Fruit fly (Drosophila melanogaster) whole organism, prepupa: ENCODE results near the gene Ets97D.

Experiments used
- CG11762 ChIP-seq: fragments of 200-800 bp; sonication (Bioruptor generic); optimal IDR thresholded peaks from 3 replicates; lab custom pipeline; 2016; ENCODE audit warnings: missing biosample characterization, missing genetic modification characterization; ENCODE audit not compliant: insufficient read depth
- CG11902 ChIP-seq: fragments of 200-800 bp; sonication (Bioruptor generic); optimal IDR thresholded peaks from 3 replicates; lab custom pipeline; 2016; ENCODE audit warnings: missing biosample characterization, missing genetic modification characterization
- CG31627 ChIP-seq: fragments of 200-800 bp; sonication (Bioruptor generic); optimal IDR thresholded peaks from 3 replicates; lab custom pipeline; 2016; ENCODE audit warnings: missing biosample characterization, missing genetic modification characterization
- CG32006 ChIP-seq: fragments of 200-800 bp; sonication (Bioruptor generic); optimal IDR thresholded peaks from 3 replicates; lab custom pipeline; 2017; ENCODE audit warnings: missing biosample characterization, mild to moderate bottlenecking, missing genetic modification characterization
- CG4318 ChIP-seq: fragments of 200-800 bp; sonication (Bioruptor generic); optimal IDR thresholded peaks from 3 replicates; lab custom pipeline; 2017; ENCODE audit warnings: missing biosample characterization, mild to moderate bottlenecking, missing genetic modification characterization
- CG6163 ChIP-seq: fragments of 200-800 bp; sonication (Bioruptor generic); IDR thresholded peaks from 3 replicates; pipeline ENCODE4 v1.3.6; 2022; ENCODE audit warnings: missing biosample characterization, missing genetic modification characterization
- CG6854 ChIP-seq: fragments of 200-800 bp; sonication (Bioruptor generic); optimal IDR thresholded peaks from 2 replicates; lab custom pipeline; 2017; ENCODE audit warnings: missing biosample characterization, mild to moderate bottlenecking, missing genetic modification characterization
- CG8119 ChIP-seq: fragments of 200-800 bp; sonication (Bioruptor generic); IDR thresholded peaks from 3 replicates; pipeline ENCODE4 v1.3.6; 2022; ENCODE audit warnings: missing biosample characterization, missing genetic modification characterization
- Ets96B ChIP-seq: fragments of 200-800 bp; optimal IDR thresholded peaks from 2 replicates; lab custom pipeline; 2019; ENCODE audit warnings: missing biosample characterization, mild to moderate bottlenecking, missing genetic modification characterization, moderate library complexity
- Met ChIP-seq: fragments of 200-800 bp; sonication (Bioruptor generic); optimal IDR thresholded peaks from 3 replicates; lab custom pipeline; 2016; ENCODE audit warnings: missing biosample characterization, missing genetic modification characterization
- OdsH ChIP-seq: fragments of 200-800 bp; sonication (Bioruptor generic); optimal IDR thresholded peaks from 3 replicates; lab custom pipeline; 2016; ENCODE audit warnings: missing biosample characterization, missing genetic modification characterization
- pdm3 ChIP-seq: fragments of 200-800 bp; sonication (Bioruptor generic); optimal IDR thresholded peaks from 3 replicates; lab custom pipeline; 2016; ENCODE audit warnings: missing biosample characterization, missing genetic modification characterization
- svp ChIP-seq: fragments of 200-800 bp; sonication (Bioruptor generic); peaks from one replicate; lab custom pipeline; 2016; ENCODE audit warnings: missing biosample characterization, missing genetic modification characterization

DNA sequence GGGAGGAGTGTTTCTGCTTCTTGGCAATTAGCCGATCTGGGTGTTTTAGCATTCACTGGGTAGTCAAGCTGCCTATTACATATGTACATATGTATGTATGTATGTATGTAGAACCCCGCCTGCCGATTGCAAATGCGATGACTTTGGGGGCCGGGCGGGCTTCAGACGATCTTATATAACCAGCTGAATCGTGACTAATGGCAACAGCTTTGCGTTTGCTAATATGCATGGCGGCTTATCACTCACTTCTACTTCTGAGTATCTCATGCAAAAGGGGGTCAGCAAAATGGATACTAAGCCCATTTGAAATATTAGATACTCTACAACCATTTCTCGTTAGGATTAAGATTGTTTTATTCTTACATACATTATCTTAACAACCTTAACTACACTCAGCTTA is 16.4 kb downstream of the Ets97D start:
- no peak for TF ChIP-seq Met (GFP tag; lab: Kevin White, UChicago)
- no peak for TF ChIP-seq pdm3 (GFP tag; lab: Kevin White, UChicago)
- no peak for TF ChIP-seq CG31627 (GFP tag; lab: Kevin White, UChicago)
- no peak for TF ChIP-seq CG4318 (GFP tag; lab: Kevin White, UChicago)
- TF ChIP-seq CG6854 = no peak
- no peak for TF ChIP-seq CG11902 (GFP tag; lab: Kevin White, UChicago)
- no peak for TF ChIP-seq svp (GFP tag; lab: Kevin White, UChicago)
- no peak for TF ChIP-seq OdsH (GFP tag; lab: Kevin White, UChicago)
- no peak for TF ChIP-seq CG11762 (GFP tag; lab: Kevin White, UChicago)
- no peak for TF ChIP-seq CG32006 (GFP tag; lab: Kevin White, UChicago)
- no peak for TF ChIP-seq Ets96B
- TF ChIP-seq CG6163 (GFP tag; lab: Robert Waterston, UW) = no peak
- no peak for TF ChIP-seq CG8119 (GFP tag; lab: Robert Waterston, UW)
